Worm (Caenorhabditis elegans) whole organism, L2 larva: ENCODE data around the gene dmd-10.
A peak's percentile ranks its signal among the peaks of the same experiment; 100 is the strongest.

ENCODE experiments used
- C34F6.9 ChIP-seq: fragments of 150-350 bp; optimal IDR thresholded peaks from 2 replicates; lab custom pipeline; 2014; ENCODE audit warnings: missing biosample characterization, missing genetic modification characterization
- F13H6.1 ChIP-seq: sonication (generic microtip); optimal IDR thresholded peaks from 2 replicates; lab custom pipeline; 2016; ENCODE audit warnings: missing genetic modification characterization, missing compliant biosample characterization
- R02D3.7 ChIP-seq: fragments of 150-350 bp; optimal IDR thresholded peaks from 2 replicates; lab custom pipeline; 2014; ENCODE audit warnings: missing biosample characterization, missing genetic modification characterization
- Y55F3AM.14 ChIP-seq: fragments of 200-800 bp; sonication (Bioruptor generic); optimal IDR thresholded peaks from 2 replicates; lab custom pipeline; 2018; ENCODE audit warnings: mild to moderate bottlenecking, missing genetic modification characterization, missing compliant biosample characterization
- ZK546.5 ChIP-seq: sonication (generic microtip); optimal IDR thresholded peaks from 2 replicates; lab custom pipeline; 2017; ENCODE audit warnings: missing biosample characterization, missing genetic modification characterization
- alr-1 ChIP-seq: fragments of 150-350 bp; optimal IDR thresholded peaks from 2 replicates; lab custom pipeline; 2014; ENCODE audit warnings: missing biosample characterization, missing genetic modification characterization
- aly-2 ChIP-seq: fragments of 150-350 bp; optimal IDR thresholded peaks from 2 replicates; lab custom pipeline; 2014; ENCODE audit warnings: missing biosample characterization, missing genetic modification characterization
- ama-1 ChIP-seq: fragments of 150-350 bp; optimal IDR thresholded peaks from 2 replicates; lab custom pipeline; 2018; ENCODE audit warnings: inconsistent platforms
- blmp-1 ChIP-seq: sonication (generic microtip); optimal IDR thresholded peaks from 2 replicates; lab custom pipeline; 2017; ENCODE audit warnings: missing genetic modification characterization, mild to moderate bottlenecking, missing compliant biosample characterization, antibody characterized with exemption, moderate library complexity; ENCODE audit not compliant: insufficient read depth
- ceh-16 ChIP-seq: fragments of 150-350 bp; optimal IDR thresholded peaks from 2 replicates; lab custom pipeline; 2014; ENCODE audit warnings: missing biosample characterization, missing genetic modification characterization
- crh-2 ChIP-seq: sonication (generic microtip); optimal IDR thresholded peaks from 2 replicates; lab custom pipeline; 2017; ENCODE audit warnings: missing biosample characterization, missing genetic modification characterization
- dmd-4 ChIP-seq: sonication (generic microtip); optimal IDR thresholded peaks from 2 replicates; lab custom pipeline; 2017; ENCODE audit warnings: missing biosample characterization, missing genetic modification characterization
- egl-27 ChIP-seq: sonication (generic microtip); optimal IDR thresholded peaks from 3 replicates; lab custom pipeline; 2017; ENCODE audit warnings: missing biosample characterization, missing genetic modification reagents, missing genetic modification characterization
- elt-1 ChIP-seq: fragments of 150-350 bp; optimal IDR thresholded peaks from 2 replicates; lab custom pipeline; 2014; ENCODE audit warnings: missing biosample characterization, missing genetic modification characterization
- elt-3 ChIP-seq: sonication (generic microtip); optimal IDR thresholded peaks from 2 replicates; lab custom pipeline; 2017; ENCODE audit warnings: missing biosample characterization, missing genetic modification characterization
- fos-1 ChIP-seq: fragments of 150-350 bp; optimal IDR thresholded peaks from 2 replicates; lab custom pipeline; 2014; ENCODE audit warnings: missing biosample characterization, missing genetic modification characterization
- gmeb-1 ChIP-seq: fragments of 150-350 bp; optimal IDR thresholded peaks from 2 replicates; lab custom pipeline; 2014; ENCODE audit warnings: missing biosample characterization, missing genetic modification characterization
- lin-13 ChIP-seq: fragments of 150-350 bp; optimal IDR thresholded peaks from 2 replicates; lab custom pipeline; 2014; ENCODE audit warnings: missing biosample characterization, missing genetic modification reagents, missing genetic modification characterization
- lin-39 ChIP-seq: fragments of 150-350 bp; optimal IDR thresholded peaks from 2 replicates; lab custom pipeline; 2014; ENCODE audit warnings: missing biosample characterization, missing genetic modification reagents, missing genetic modification characterization
- lsy-2 ChIP-seq, 2 experiments: fragments of 150-350 bp in 1 of 2; sonication (generic microtip) in 1 of 2; optimal IDR thresholded peaks; 2 replicates each; lab custom pipeline; 2014 to 2017; ENCODE audit warnings: missing biosample characterization in 2 of 2, missing genetic modification characterization in 2 of 2
- mab-5 ChIP-seq: fragments of 150-350 bp; optimal IDR thresholded peaks from 2 replicates; lab custom pipeline; 2014; ENCODE audit warnings: missing biosample characterization, missing genetic modification characterization
- mbf-1 ChIP-seq: sonication (generic microtip); optimal IDR thresholded peaks from 2 replicates; lab custom pipeline; 2017; ENCODE audit warnings: missing biosample characterization, missing genetic modification characterization
- nhr-10 ChIP-seq: sonication (generic microtip); optimal IDR thresholded peaks from 2 replicates; lab custom pipeline; 2017; ENCODE audit warnings: missing biosample characterization, missing genetic modification characterization
- nhr-11 ChIP-seq: fragments of 150-350 bp; optimal IDR thresholded peaks from 2 replicates; lab custom pipeline; 2014; ENCODE audit warnings: missing biosample characterization, missing genetic modification characterization
- nhr-12 ChIP-seq: fragments of 150-350 bp; optimal IDR thresholded peaks from 2 replicates; lab custom pipeline; 2014; ENCODE audit warnings: missing biosample characterization, missing genetic modification characterization
- nhr-129 ChIP-seq: fragments of 150-350 bp; optimal IDR thresholded peaks from 2 replicates; lab custom pipeline; 2014; ENCODE audit warnings: missing biosample characterization, missing genetic modification characterization
- nhr-21 ChIP-seq: fragments of 150-350 bp; optimal IDR thresholded peaks from 2 replicates; lab custom pipeline; 2014; ENCODE audit warnings: missing biosample characterization, missing genetic modification characterization
- nhr-237 ChIP-seq: fragments of 150-350 bp; optimal IDR thresholded peaks from 2 replicates; lab custom pipeline; 2014; ENCODE audit warnings: missing biosample characterization, missing genetic modification characterization
- nhr-25 ChIP-seq: fragments of 150-350 bp; sonication (generic microtip); optimal IDR thresholded peaks from 3 replicates; lab custom pipeline; 2014; ENCODE audit warnings: missing biosample characterization, missing genetic modification characterization
- nhr-6 ChIP-seq: fragments of 150-350 bp; optimal IDR thresholded peaks from 2 replicates; lab custom pipeline; 2014; ENCODE audit warnings: missing biosample characterization, missing genetic modification characterization
- nhr-77 ChIP-seq: fragments of 150-350 bp; optimal IDR thresholded peaks from 2 replicates; lab custom pipeline; 2014; ENCODE audit warnings: missing biosample characterization, missing genetic modification characterization
- peb-1 ChIP-seq: fragments of 150-350 bp; optimal IDR thresholded peaks from 2 replicates; lab custom pipeline; 2014; ENCODE audit warnings: missing biosample characterization, missing genetic modification characterization
- sem-4 ChIP-seq: fragments of 150-350 bp; optimal IDR thresholded peaks from 2 replicates; lab custom pipeline; 2014; ENCODE audit warnings: missing biosample characterization, missing genetic modification reagents, missing genetic modification characterization
- skn-1 ChIP-seq: sonication (generic microtip); optimal IDR thresholded peaks from 2 replicates; lab custom pipeline; 2017; ENCODE audit warnings: missing biosample characterization, missing genetic modification characterization
- sma-9 ChIP-seq, 2 experiments: fragments of 150-350 bp in 1 of 2; sonication (generic microtip) in 1 of 2; optimal IDR thresholded peaks; 2 replicates each; lab custom pipeline; 2014 to 2016; ENCODE audit warnings: missing genetic modification characterization in 2 of 2, mild to moderate bottlenecking in 1 of 2, missing biosample characterization in 1 of 2, missing compliant biosample characterization in 1 of 2, missing genetic modification reagents in 1 of 2, moderate library complexity in 1 of 2
- snpc-4 ChIP-seq: fragments of 150-350 bp; optimal IDR thresholded peaks from 2 replicates; lab custom pipeline; 2014; ENCODE audit warnings: missing biosample characterization, missing genetic modification characterization
- unc-39 ChIP-seq: fragments of 150-350 bp; optimal IDR thresholded peaks from 2 replicates; lab custom pipeline; 2014; ENCODE audit warnings: missing biosample characterization, missing genetic modification characterization
- unc-55 ChIP-seq: fragments of 150-350 bp; sonication (generic microtip); optimal IDR thresholded peaks from 3 replicates; lab custom pipeline; 2014; ENCODE audit warnings: missing biosample characterization, missing genetic modification reagents, missing genetic modification characterization
- unc-62 ChIP-seq: fragments of 150-350 bp; optimal IDR thresholded peaks from 2 replicates; lab custom pipeline; 2014; ENCODE audit warnings: missing biosample characterization, missing genetic modification reagents, missing genetic modification characterization
- zag-1 ChIP-seq: fragments of 150-350 bp; optimal IDR thresholded peaks from 2 replicates; lab custom pipeline; 2014; ENCODE audit warnings: missing biosample characterization, missing genetic modification characterization
- ztf-11 ChIP-seq: sonication (generic microtip); optimal IDR thresholded peaks from 2 replicates; lab custom pipeline; 2017; ENCODE audit warnings: missing biosample characterization, missing genetic modification characterization

Gene dmd-10

ce11 chrV:13259527-13259926 lies 23.1 kb upstream of the dmd-10 start (continued):
- TF ChIP-seq nhr-129 (tag; lab: Kevin White, UChicago) (peak; percentile 9), ZK546.5 (tag; lab: Kevin White, UChicago) (no peak), F13H6.1 (tag; lab: Kevin White, UChicago) (no peak), sem-4 (tag; lab: Kevin White, UChicago) (peak; percentile 34), peb-1 (tag; lab: Kevin White, UChicago) (no peak), alr-1 (tag; lab: Kevin White, UChicago) (no peak), mbf-1 (tag; lab: Kevin White, UChicago) (no peak), nhr-6 (tag; lab: Kevin White, UChicago) (no peak), nhr-12 (tag; lab: Kevin White, UChicago) (no peak)
- TF ChIP-seq, all 48 proteins: peak for 7

DNA sequence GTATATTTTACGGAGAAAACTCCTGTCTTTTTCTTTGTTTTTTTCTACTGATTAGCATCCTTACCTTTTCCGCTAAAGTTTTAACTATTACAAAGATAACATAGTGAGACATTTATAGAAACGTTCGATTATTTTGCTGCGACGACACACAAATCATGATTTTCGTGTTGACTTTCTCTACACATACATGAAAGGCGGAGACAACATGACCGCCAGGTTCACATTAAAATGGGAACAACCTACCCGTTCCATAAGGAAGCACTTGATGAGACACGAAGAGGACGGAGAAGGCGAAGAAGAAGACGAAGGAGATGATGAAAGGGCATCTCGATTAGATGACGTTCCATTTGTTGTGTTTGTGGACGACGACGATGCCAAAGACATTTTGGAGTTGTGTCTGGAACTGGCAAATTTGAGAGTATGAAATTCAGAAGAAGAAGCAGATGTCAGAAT lies 22.5 kb upstream of the dmd-10 start, which contains the start of gene C34D1.4:
Gene C34D1.4, minus strand, starts transcription at position 403 of the 453 bp plus-strand sequence.
- TF ChIP-seq nhr-25 (tag; lab: Kevin White, UChicago), result peak; percentile 23
- no peak for TF ChIP-seq nhr-6 (tag; lab: Kevin White, UChicago)
- TF ChIP-seq blmp-1, result peak; percentile 69

DNA sequence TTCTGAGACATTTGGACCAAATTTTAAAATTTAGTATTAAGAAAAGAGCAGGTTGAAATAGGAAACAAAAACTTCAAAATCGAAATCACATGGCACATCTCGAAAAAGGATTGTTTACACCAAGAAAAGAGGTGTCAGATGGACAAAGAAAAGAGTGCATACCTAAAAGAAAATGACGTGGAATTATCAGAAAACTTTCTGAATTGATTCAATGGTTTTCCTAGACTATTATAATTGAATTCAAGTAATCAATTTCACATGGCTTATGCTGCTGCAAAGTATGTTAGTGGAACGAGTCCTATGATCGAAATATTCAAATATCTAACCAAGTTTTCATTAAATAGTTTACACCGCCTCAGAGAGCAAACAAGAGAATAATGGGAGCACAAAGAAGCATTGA lies 16.5 kb upstream of the dmd-10 start:
- TF ChIP-seq nhr-25 (tag; lab: Kevin White, UChicago), result no peak
- no peak for TF ChIP-seq skn-1
- no peak for TF ChIP-seq nhr-237 (tag; lab: Kevin White, UChicago)
- peak in 1 of 2 experiments; percentile 40 for TF ChIP-seq lsy-2 (tag; optimal IDR thresholded peaks at IDR 0.05; lab: Kevin White, UChicago)
- TF ChIP-seq C34F6.9 (tag; lab: Kevin White, UChicago), result peak; percentile 33
- no peak for TF ChIP-seq dmd-4 (tag; lab: Kevin White, UChicago)
- TF ChIP-seq gmeb-1 (tag; lab: Kevin White, UChicago), result no peak

DNA sequence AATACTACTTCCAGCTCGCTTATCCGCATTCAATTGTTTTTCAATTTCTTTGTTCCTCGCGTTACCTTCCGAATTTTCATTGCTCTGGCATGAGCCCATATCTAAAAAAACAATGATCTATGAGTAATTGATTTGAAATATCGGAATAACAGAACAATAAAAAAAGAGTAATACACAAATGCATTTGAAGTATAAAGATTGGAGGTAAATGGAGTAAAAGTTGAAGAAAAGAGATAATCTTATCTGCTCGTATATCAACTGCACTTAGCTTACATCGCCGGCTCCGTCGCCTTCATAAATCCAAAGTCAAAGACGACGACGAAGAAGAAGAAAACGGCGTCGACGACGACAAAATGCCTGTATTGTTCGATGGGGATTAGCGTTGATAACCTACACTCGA lies 13.0 kb upstream of the dmd-10 start, which contains the start of gene odr-3:
Gene odr-3, minus strand, starts transcription at position 101 of the 400 bp plus-strand sequence.
- no peak for TF ChIP-seq aly-2 (tag; lab: Kevin White, UChicago)
- TF ChIP-seq fos-1 (tag; lab: Kevin White, UChicago), result no peak
- TF ChIP-seq R02D3.7 (tag; lab: Kevin White, UChicago), result no peak

ce11 chrV:13243205-13243604 lies 6.8 kb upstream of the dmd-10 start:
- TF ChIP-seq nhr-10 (tag; lab: Kevin White, UChicago) (no peak), alr-1 (tag; lab: Kevin White, UChicago) (no peak), lin-39 (tag; lab: Kevin White, UChicago) (no peak), snpc-4 (tag; lab: Kevin White, UChicago) (no peak), zag-1 (tag; lab: Kevin White, UChicago) (no peak), ztf-11 (tag; lab: Kevin White, UChicago) (no peak), F13H6.1 (tag; lab: Kevin White, UChicago) (no peak), blmp-1 (peak; percentile 8), unc-55 (GFP tag; lab: Kevin White, UChicago) (no peak), unc-62 (GFP tag; lab: Kevin White, UChicago) (no peak), nhr-12 (tag; lab: Kevin White, UChicago) (no peak), unc-39 (tag; lab: Kevin White, UChicago) (no peak), elt-3 (no peak), crh-2 (tag; lab: Kevin White, UChicago) (no peak), sem-4 (tag; lab: Kevin White, UChicago) (peak; percentile 40), sma-9 (GFP tag; optimal IDR thresholded peaks at IDR 0.05; lab: Kevin White, UChicago) (peak; percentile 99), sma-9 (tag; optimal IDR thresholded peaks at IDR 0.05; lab: Kevin White, UChicago) (no peak), elt-1 (tag; lab: Kevin White, UChicago) (no peak), ama-1 (lab: Kevin White, UChicago) (no peak), nhr-129 (tag; lab: Kevin White, UChicago) (no peak), egl-27 (tag; lab: Kevin White, UChicago) (peak; percentile 60), ceh-16 (tag; lab: Kevin White, UChicago) (no peak), nhr-11 (tag; lab: Kevin White, UChicago) (no peak), ZK546.5 (tag; lab: Kevin White, UChicago) (no peak), lsy-2 (tag; optimal IDR thresholded peaks at IDR 0.05; lab: Kevin White, UChicago) (no peak), Y55F3AM.14 (GFP tag; lab: Kevin White, UChicago) (no peak), nhr-77 (tag; lab: Kevin White, UChicago) (no peak), R02D3.7 (tag; lab: Kevin White, UChicago) (no peak), nhr-21 (tag; lab: Kevin White, UChicago) (peak; percentile 62), C34F6.9 (tag; lab: Kevin White, UChicago) (no peak), nhr-237 (tag; lab: Kevin White, UChicago) (no peak), fos-1 (tag; lab: Kevin White, UChicago) (peak; percentile 17), mab-5 (tag; lab: Kevin White, UChicago) (no peak), nhr-6 (tag; lab: Kevin White, UChicago) (no peak), lin-13 (GFP tag; lab: Kevin White, UChicago) (no peak), gmeb-1 (tag; lab: Kevin White, UChicago) (no peak)
- TF ChIP-seq, all 48 proteins: peak for 6
